Worm (Caenorhabditis elegans) whole organism, L4/young adult: ENCODE results near the gene rnh-1.1.

Source experiments
- W03F9.2 ChIP-seq: fragments of 150-350 bp; optimal IDR thresholded peaks from 2 replicates; lab custom pipeline; 2014; ENCODE audit warnings: missing biosample characterization, missing genetic modification characterization
- dao-5 ChIP-seq: sonication (generic microtip); optimal IDR thresholded peaks from 2 replicates; lab custom pipeline; 2016; ENCODE audit warnings: missing genotype, missing genetic modification characterization, moderate library complexity, missing compliant biosample characterization
- him-1 ChIP-seq: sonication (generic microtip); optimal IDR thresholded peaks from 2 replicates; lab custom pipeline; 2016; ENCODE audit warnings: missing genotype, missing genetic modification reagents, missing genetic modification characterization, missing compliant biosample characterization

Gene rnh-1.1

ce11 chrII:7525458-7525857, at the start of gene rnh-1.1, which contains the start of gene ZK1290.7:
Gene rnh-1.1, plus strand, starts transcription at chrII:7525738.
Gene ZK1290.7, minus strand, starts transcription at chrII:7525558.
- TF ChIP-seq dao-5 (tag; lab: Kevin White, UChicago) (no peak), him-1 (tag; lab: Kevin White, UChicago) (no peak), W03F9.2 (tag; lab: Kevin White, UChicago) (no peak)

DNA sequence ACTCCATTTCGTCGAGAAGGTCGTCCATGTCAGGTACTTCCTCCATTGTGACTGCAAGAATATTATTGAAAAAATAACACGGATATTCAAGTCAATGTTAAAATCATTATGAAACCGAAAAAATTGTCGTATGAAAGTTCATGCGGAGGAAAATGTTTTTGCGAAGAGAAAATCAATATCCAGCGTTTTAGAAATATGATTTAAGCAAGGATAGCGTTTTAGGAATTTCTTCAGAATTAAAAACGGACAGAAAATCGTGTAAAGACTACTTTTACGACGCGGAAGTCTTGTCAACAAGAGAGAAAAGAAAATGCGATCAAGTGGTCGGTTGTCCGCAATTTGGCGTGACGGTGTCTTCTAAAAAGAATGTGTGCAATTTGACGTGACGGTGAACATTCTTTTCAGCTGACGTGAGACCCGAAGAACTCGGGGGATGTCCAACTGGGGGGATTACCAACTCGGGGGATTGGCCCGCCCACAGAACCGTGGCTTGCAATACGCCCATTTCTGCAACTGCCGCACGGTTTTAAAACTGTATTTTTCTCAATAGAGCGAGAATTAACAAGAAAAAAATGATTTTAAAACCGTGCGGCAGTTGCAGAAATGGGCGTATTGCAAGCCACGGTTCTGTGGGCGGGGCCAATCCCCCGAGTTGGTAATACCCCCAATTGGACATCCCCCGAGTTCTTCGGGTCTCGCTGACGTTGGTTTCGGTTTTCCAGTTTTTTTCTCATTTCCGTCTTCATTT, 46.9 kb upstream of the rnh-1.1 start, which contains the start of the genes aka-1 and ubc-6:
aka-1 (minus strand) TSS at position 51 of the 748 bp plus-strand sequence.
ubc-6 (plus strand) TSS at position 701 of the 748 bp plus-strand sequence.
- TF ChIP-seq him-1 (tag; lab: Kevin White, UChicago) (peak; percentile 78), dao-5 (tag; lab: Kevin White, UChicago) (peak; percentile 7), W03F9.2 (tag; lab: Kevin White, UChicago) (peak; percentile 71)

ce11 chrII:7483009-7483408, 42.5 kb upstream of the rnh-1.1 start, which contains the start of gene cah-2:
Gene cah-2, minus strand, starts transcription at chrII:7483109.
- TF ChIP-seq W03F9.2 (tag; lab: Kevin White, UChicago), result no peak
- no peak for TF ChIP-seq him-1 (tag; lab: Kevin White, UChicago)
- TF ChIP-seq dao-5 (tag; lab: Kevin White, UChicago), result no peak

ce11 chrII:7489605-7490004, 35.9 kb upstream of the rnh-1.1 start, which contains the start of gene D1022.9:
Gene D1022.9, minus strand, starts transcription at chrII:7489705.
- TF ChIP-seq W03F9.2 (tag; lab: Kevin White, UChicago) (no peak), him-1 (tag; lab: Kevin White, UChicago) (no peak), dao-5 (tag; lab: Kevin White, UChicago) (no peak)

ce11 chrII:7493599-7493998, 31.9 kb upstream of the rnh-1.1 start, which contains the start of gene nas-23:
Gene nas-23, minus strand, starts transcription at chrII:7493699.
- TF ChIP-seq dao-5 (tag; lab: Kevin White, UChicago) (no peak), W03F9.2 (tag; lab: Kevin White, UChicago) (no peak)

- TF ChIP-seq him-1 (tag; lab: Kevin White, UChicago), result no peak
- TF ChIP-seq dao-5 (tag; lab: Kevin White, UChicago), result no peak
- TF ChIP-seq W03F9.2 (tag; lab: Kevin White, UChicago), result no peak
These were observed 31.4 kb upstream of the rnh-1.1 start, which contains the start of gene R10H1.1 for ce11 chrII:7494155-7494554. Gene R10H1.1, plus strand, starts transcription at chrII:7494455.

DNA sequence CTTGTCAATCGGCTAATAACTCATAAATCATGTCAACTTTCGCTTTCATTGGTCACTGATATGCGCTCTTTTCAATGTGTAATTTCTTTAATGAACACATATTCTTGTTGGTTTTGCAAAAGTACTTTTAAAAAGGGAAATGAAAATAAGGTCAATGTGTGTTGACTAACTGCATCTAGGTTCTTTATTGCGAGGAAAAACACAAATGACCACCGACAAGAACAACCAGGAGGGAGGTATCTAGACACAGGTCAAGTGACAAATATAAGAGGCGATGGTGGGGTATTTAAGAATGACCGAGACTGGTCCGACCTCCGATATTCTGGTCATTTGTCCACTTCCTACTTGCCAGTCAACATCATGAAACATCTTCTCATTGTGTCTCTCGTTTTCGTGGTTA, 29.5 kb upstream of the rnh-1.1 start, which contains the start of gene spi-1:
spi-1 (plus strand) TSS at position 178 of the 400 bp plus-strand sequence.
- TF ChIP-seq him-1 (tag; lab: Kevin White, UChicago) (no peak), W03F9.2 (tag; lab: Kevin White, UChicago) (no peak), dao-5 (tag; lab: Kevin White, UChicago) (no peak)

ce11 chrII:7499390-7499789, 26.1 kb upstream of the rnh-1.1 start, which contains the start of gene srab-14:
Gene srab-14, minus strand, starts transcription at chrII:7499490.
- no peak for TF ChIP-seq him-1 (tag; lab: Kevin White, UChicago)
- TF ChIP-seq W03F9.2 (tag; lab: Kevin White, UChicago), result no peak
- TF ChIP-seq dao-5 (tag; lab: Kevin White, UChicago), result no peak

DNA sequence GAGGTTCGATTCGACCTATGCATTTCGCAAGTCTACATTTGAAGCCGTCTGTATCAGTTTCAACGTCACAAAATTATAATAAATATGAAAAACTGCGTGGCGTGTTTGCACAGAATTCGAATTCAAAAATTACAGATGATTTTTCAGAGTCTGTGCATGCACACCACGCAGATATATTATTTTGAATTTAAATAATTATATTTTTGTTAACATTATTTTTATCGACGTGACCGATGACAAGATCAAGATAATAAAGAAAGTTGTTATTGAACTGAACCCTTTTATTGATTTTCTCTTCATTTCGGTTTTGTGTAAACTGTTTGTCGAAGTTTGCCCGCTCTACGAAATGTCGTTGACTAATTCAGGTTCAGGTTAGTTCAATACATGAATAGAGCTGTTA, 20.5 kb upstream of the rnh-1.1 start, which contains the start of gene C28F5.1:
C28F5.1 (plus strand) TSS at position 301 of the 400 bp plus-strand sequence.
- TF ChIP-seq W03F9.2 (tag; lab: Kevin White, UChicago), result no peak
- no peak for TF ChIP-seq dao-5 (tag; lab: Kevin White, UChicago)
- no peak for TF ChIP-seq him-1 (tag; lab: Kevin White, UChicago)

DNA sequence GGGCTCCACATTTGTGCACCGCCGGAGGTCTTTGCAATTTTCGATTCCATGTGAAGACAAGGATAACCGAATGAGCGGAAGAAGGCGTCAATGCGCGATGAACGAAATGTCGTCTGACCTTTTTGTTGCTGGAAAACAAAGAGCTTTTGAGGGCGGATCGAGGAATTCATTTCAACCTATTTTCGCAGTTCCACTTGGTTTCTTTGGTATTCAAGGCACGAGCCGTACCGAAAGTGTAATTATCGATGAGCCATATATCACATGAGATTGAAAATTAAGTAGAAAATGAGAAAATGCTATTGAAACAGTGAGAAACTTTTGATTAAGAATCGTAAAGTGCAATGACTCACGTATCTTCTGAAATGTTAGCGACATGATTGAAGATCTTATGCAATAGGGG, 6.3 kb upstream of the rnh-1.1 start, which contains the start of gene glb-9:
glb-9 (minus strand) TSS at position 101 of the 400 bp plus-strand sequence.
- TF ChIP-seq W03F9.2 (tag; lab: Kevin White, UChicago) (no peak), him-1 (tag; lab: Kevin White, UChicago) (no peak), dao-5 (tag; lab: Kevin White, UChicago) (no peak)

ce11 chrII:7521420-7521819, 4.1 kb upstream of the rnh-1.1 start:
- no peak for TF ChIP-seq him-1 (tag; lab: Kevin White, UChicago)
- TF ChIP-seq dao-5 (tag; lab: Kevin White, UChicago), result no peak

- TF ChIP-seq W03F9.2 (tag; lab: Kevin White, UChicago) (no peak), dao-5 (tag; lab: Kevin White, UChicago) (no peak)
These were observed 2.3 kb upstream of the rnh-1.1 start, which contains the start of gene ZK1290.15 for ce11 chrII:7523281-7523680. Gene ZK1290.15, plus strand, starts transcription at chrII:7523581.

ce11 chrII:7528210-7528609, 2.7 kb downstream of the rnh-1.1 start:
- TF ChIP-seq W03F9.2 (tag; lab: Kevin White, UChicago) (no peak), dao-5 (tag; lab: Kevin White, UChicago) (no peak), him-1 (tag; lab: Kevin White, UChicago) (no peak)
